Worm (Caenorhabditis elegans) whole organism, L3 larva: Measurements from ENCODE around the gene lips-8.

Experiments
- ama-1 ChIP-seq: fragments of 150-350 bp; optimal IDR thresholded peaks from 2 replicates; lab custom pipeline; 2018
- ceh-28 ChIP-seq: fragments of 150-350 bp; optimal IDR thresholded peaks from 2 replicates; lab custom pipeline; 2014; ENCODE audit warnings: missing biosample characterization, missing genetic modification reagents, missing genetic modification characterization
- egl-27 ChIP-seq: sonication (generic microtip); optimal IDR thresholded peaks from 4 replicates; lab custom pipeline; 2017; ENCODE audit warnings: missing biosample characterization, missing genetic modification reagents, missing genetic modification characterization
- elt-1 ChIP-seq: fragments of 150-350 bp; optimal IDR thresholded peaks from 2 replicates; lab custom pipeline; 2014; ENCODE audit warnings: missing biosample characterization, missing genetic modification characterization
- fkh-10 ChIP-seq: sonication (generic microtip); optimal IDR thresholded peaks from 2 replicates; lab custom pipeline; 2017; ENCODE audit warnings: missing biosample characterization, missing genetic modification reagents, missing genetic modification characterization
- lin-15B ChIP-seq: fragments of 150-350 bp; optimal IDR thresholded peaks from 2 replicates; lab custom pipeline; 2014; ENCODE audit warnings: missing biosample characterization, missing genetic modification characterization
- mdl-1 ChIP-seq: fragments of 150-350 bp; optimal IDR thresholded peaks from 2 replicates; lab custom pipeline; 2014; ENCODE audit warnings: missing biosample characterization, missing genetic modification characterization
- nhr-23 ChIP-seq: fragments of 150-350 bp; optimal IDR thresholded peaks from 2 replicates; lab custom pipeline; 2014; ENCODE audit warnings: missing biosample characterization, missing genetic modification reagents, missing genetic modification characterization
- nhr-25 ChIP-seq: sonication (generic microtip); optimal IDR thresholded peaks from 2 replicates; lab custom pipeline; 2017; ENCODE audit warnings: missing biosample characterization, missing genetic modification characterization
- nhr-43 ChIP-seq: sonication (generic microtip); optimal IDR thresholded peaks from 2 replicates; lab custom pipeline; 2016; ENCODE audit warnings: mild to moderate bottlenecking, missing genetic modification characterization, missing compliant biosample characterization; ENCODE audit not compliant: poor library complexity, severe bottlenecking
- nhr-76 ChIP-seq: fragments of 150-350 bp; sonication (generic microtip); optimal IDR thresholded peaks from 5 replicates; lab custom pipeline; 2014; ENCODE audit warnings: missing biosample characterization, missing genetic modification characterization
- pha-4 ChIP-seq: fragments of 150-350 bp; optimal IDR thresholded peaks from 2 replicates; lab custom pipeline; 2014; ENCODE audit warnings: missing biosample characterization, missing genetic modification reagents, missing genetic modification characterization
- sea-2 ChIP-seq: fragments of 150-350 bp; sonication (generic microtip); optimal IDR thresholded peaks from 4 replicates; lab custom pipeline; 2014; ENCODE audit warnings: missing biosample characterization, missing genetic modification reagents, missing genetic modification characterization
- zag-1 ChIP-seq: fragments of 150-350 bp; optimal IDR thresholded peaks from 2 replicates; lab custom pipeline; 2014; ENCODE audit warnings: missing biosample characterization, missing genetic modification characterization

The lips-8 gene

ce11 chrX:14947355-14947668 lies 49.0 kb downstream of the lips-8 start:
- TF ChIP-seq nhr-43 (tag; lab: Kevin White, UChicago) (no peak), lin-15B (tag; lab: Kevin White, UChicago) (no peak), elt-1 (tag; lab: Kevin White, UChicago) (no peak), nhr-23 (tag; lab: Kevin White, UChicago) (peak; percentile 76), pha-4 (tag; lab: Kevin White, UChicago) (peak; percentile 3), zag-1 (tag; lab: Kevin White, UChicago) (no peak), nhr-76 (tag; lab: Kevin White, UChicago) (no peak), ama-1 (lab: Kevin White, UChicago) (no peak), mdl-1 (no peak), egl-27 (tag; lab: Kevin White, UChicago) (no peak), nhr-25 (no peak), ceh-28 (no peak), fkh-10 (GFP tag; lab: Kevin White, UChicago) (no peak), sea-2 (GFP tag; lab: Kevin White, UChicago) (no peak)
- TF ChIP-seq, all 47 proteins: peak for 2
